Worm (Caenorhabditis elegans): Measurements from ENCODE around the gene C06C6.8.
"Not testable (repeated sequence)": the region's sequence is repeated elsewhere in the genome, so short reads cannot be mapped to it uniquely, and the experiment has no call there.

The C06C6.8 gene

ce11 chrV:15978232-15978764 lies 18.6 kb upstream of the C06C6.8 start, which contains the start of gene oac-20:
Gene oac-20, plus strand, starts transcription at chrV:15978714.
- TF ChIP-seq nhr-232 (tag; optimal IDR thresholded peaks at IDR 0.05): no peak

- TF ChIP-seq sox-2 (GFP tag; IDR thresholded peaks at IDR 0.05): no peak
- TF ChIP-seq sox-4 (tag; optimal IDR thresholded peaks at IDR 0.05): no peak
- no peak for TF ChIP-seq fkh-6 (tag; optimal IDR thresholded peaks at IDR 0.05)
- no peak for TF ChIP-seq ceh-19 (GFP tag; optimal IDR thresholded peaks at IDR 0.05)
- no peak for TF ChIP-seq nhr-232 (tag; optimal IDR thresholded peaks at IDR 0.05)
- TF ChIP-seq pax-1 (tag; optimal IDR thresholded peaks at IDR 0.05): no peak
- no peak for TF ChIP-seq nhr-11 (tag; optimal IDR thresholded peaks at IDR 0.05)
- TF ChIP-seq ceh-34 (tag; optimal IDR thresholded peaks at IDR 0.05): no peak
- TF ChIP-seq pat-9 (tag; optimal IDR thresholded peaks at IDR 0.05): no peak
- TF ChIP-seq ceh-24 (tag; optimal IDR thresholded peaks at IDR 0.05): no peak
- TF ChIP-seq odd-2 (tag; optimal IDR thresholded peaks at IDR 0.05): no peak
- TF ChIP-seq eyg-1 (tag; optimal IDR thresholded peaks at IDR 0.05): no peak
- TF ChIP-seq ceh-22 (tag; optimal IDR thresholded peaks at IDR 0.05): no peak
- TF ChIP-seq dve-1 (tag; optimal IDR thresholded peaks at IDR 0.05): no peak
- no peak for TF ChIP-seq dmd-4 (tag; optimal IDR thresholded peaks at IDR 0.05; ENCODE audit: borderline replicate concordance)
- no peak for TF ChIP-seq ref-2 (tag; optimal IDR thresholded peaks at IDR 0.05)
- TF ChIP-seq C08G9.2 (tag; optimal IDR thresholded peaks at IDR 0.05): no peak
- TF ChIP-seq tbx-7 (tag; optimal IDR thresholded peaks at IDR 0.05): no peak
- no peak for TF ChIP-seq elt-4 (tag; optimal IDR thresholded peaks at IDR 0.05)
- no peak for TF ChIP-seq K02D7.2 (tag; optimal IDR thresholded peaks at IDR 0.05)
Observed at ce11 chrV:15982733-15983344, 14.1 kb upstream of the C06C6.8 start, which contains the start of the genes fbxa-99 and F36G9.13. Gene fbxa-99, minus strand, starts transcription at chrV:15982854. Gene F36G9.13, plus strand, starts transcription at chrV:15983294.

- TF ChIP-seq C08G9.2 (tag; optimal IDR thresholded peaks at IDR 0.05): no peak
Observed at ce11 chrV:15988074-15988473, 8.9 kb upstream of the C06C6.8 start, which contains the start of gene F36G9.15. Gene F36G9.15, minus strand, starts transcription at chrV:15988174.

- TF ChIP-seq elt-4, ref-2, Y22D7AL.16 (tag; optimal IDR thresholded peaks at IDR 0.05): not testable (repeated sequence)
Observed at ce11 chrV:15991850-15992249, 5.1 kb upstream of the C06C6.8 start, which contains the start of gene C06C6.7. Gene C06C6.7, plus strand, starts transcription at chrV:15992150.

ce11 chrV:16000433-16000832 lies 3.5 kb downstream of the C06C6.8 start, which contains the start of gene nhr-50:
Gene nhr-50, minus strand, starts transcription at chrV:16000631.
- TF ChIP-seq ceh-6 (GFP tag; optimal IDR thresholded peaks at IDR 0.05): no peak
- peak; percentile 15 for TF ChIP-seq hlh-30 (tag; optimal IDR thresholded peaks at IDR 0.05; ENCODE audit: insufficient read depth)

- no peak for TF ChIP-seq eyg-1 (tag; optimal IDR thresholded peaks at IDR 0.05)
- no peak for TF ChIP-seq rnt-1 (tag; optimal IDR thresholded peaks at IDR 0.05)
- TF ChIP-seq ztf-16 (tag; optimal IDR thresholded peaks at IDR 0.05): no peak
- TF ChIP-seq fax-1 (tag; optimal IDR thresholded peaks at IDR 0.05): no peak
- no peak for TF ChIP-seq unc-42 (tag; optimal IDR thresholded peaks at IDR 0.05)
- TF ChIP-seq C38D4.7 (GFP tag; optimal IDR thresholded peaks at IDR 0.05): no peak
- TF ChIP-seq Y22D7AL.16 (tag; optimal IDR thresholded peaks at IDR 0.05): no peak
- TF ChIP-seq C08G9.2 (tag; optimal IDR thresholded peaks at IDR 0.05): no peak
- TF ChIP-seq pha-4 (tag; optimal IDR thresholded peaks at IDR 0.05): no peak
Observed at ce11 chrV:16002288-16002687, 5.4 kb downstream of the C06C6.8 start, which contains the start of gene nhr-63. Gene nhr-63, plus strand, starts transcription at chrV:16002588.

Measured in whole organism, late embryonic.